Worm (Caenorhabditis elegans) whole organism, L1 larva: Measurements from ENCODE around the gene szy-4.

ENCODE experiments used
- C34B4.2 ChIP-seq: sonication (generic microtip); optimal IDR thresholded peaks from 2 replicates; lab custom pipeline; 2017; ENCODE audit warnings: mild to moderate bottlenecking, missing genetic modification characterization, missing compliant biosample characterization
- F16B12.6 ChIP-seq: fragments of 150-350 bp; optimal IDR thresholded peaks from 2 replicates; lab custom pipeline; 2014; ENCODE audit warnings: missing biosample characterization, missing genetic modification characterization
- Y116A8C.19 ChIP-seq: sonication (generic microtip); optimal IDR thresholded peaks from 2 replicates; lab custom pipeline; 2016; ENCODE audit warnings: missing compliant biosample characterization, missing genetic modification characterization, borderline replicate concordance
- alr-1 ChIP-seq: fragments of 200-800 bp; sonication (Bioruptor generic); optimal IDR thresholded peaks from 2 replicates; lab custom pipeline; 2018; ENCODE audit warnings: borderline replicate concordance, mild to moderate bottlenecking, missing genetic modification characterization, missing compliant biosample characterization
- ceh-8 ChIP-seq: fragments of 200-800 bp; sonication (Bioruptor generic); optimal IDR thresholded peaks from 2 replicates; lab custom pipeline; 2018; ENCODE audit warnings: mild to moderate bottlenecking, missing genetic modification characterization, moderate library complexity, missing compliant biosample characterization
- ceh-90 ChIP-seq: sonication (generic microtip); optimal IDR thresholded peaks from 2 replicates; lab custom pipeline; 2016; ENCODE audit warnings: missing genetic modification characterization, missing compliant biosample characterization
- ces-1 ChIP-seq: fragments of 150-350 bp; optimal IDR thresholded peaks from 2 replicates; lab custom pipeline; 2014; ENCODE audit warnings: missing biosample characterization, missing genetic modification reagents, missing genetic modification characterization
- dpl-1 ChIP-seq, 3 experiments: fragments of 150-350 bp in 2 of 3; sonication (generic microtip) in 1 of 3; optimal IDR thresholded peaks; 2 replicates each; lab custom pipeline; 2014 to 2017; ENCODE audit warnings: missing biosample characterization in 3 of 3, missing genetic modification characterization in 3 of 3, missing genetic modification reagents in 3 of 3
- dsc-1 ChIP-seq: sonication (generic microtip); optimal IDR thresholded peaks from 2 replicates; lab custom pipeline; 2016; ENCODE audit warnings: mild to moderate bottlenecking, missing genetic modification characterization, missing compliant biosample characterization
- efl-1 ChIP-seq, 4 experiments: fragments of 150-350 bp; optimal IDR thresholded peaks in 3 of 4; peaks in 1 of 4; 1 replicate in 1 of 4; 2 replicates in 3 of 4; lab custom pipeline; 2014; ENCODE audit warnings: missing biosample characterization in 2 of 4, missing genetic modification characterization in 2 of 4, missing genetic modification reagents in 2 of 4
- efl-3 ChIP-seq: fragments of 200-800 bp; sonication (Bioruptor generic); optimal IDR thresholded peaks from 2 replicates; lab custom pipeline; 2018; ENCODE audit warnings: mild to moderate bottlenecking, missing genetic modification characterization, missing compliant biosample characterization
- egl-13 ChIP-seq: sonication (generic microtip); optimal IDR thresholded peaks from 2 replicates; lab custom pipeline; 2016; ENCODE audit warnings: missing genotype, missing genetic modification reagents, missing genetic modification characterization, missing compliant biosample characterization
- egl-27 ChIP-seq, 2 experiments: fragments of 150-350 bp in 1 of 2; sonication (generic microtip); optimal IDR thresholded peaks; 3 replicates each; lab custom pipeline; 2017 to 2018; ENCODE audit warnings: missing biosample characterization in 2 of 2, missing genetic modification characterization in 2 of 2, missing genetic modification reagents in 2 of 2
- elt-2 ChIP-seq: sonication (generic microtip); optimal IDR thresholded peaks from 2 replicates; lab custom pipeline; 2016; ENCODE audit warnings: missing genetic modification characterization, mild to moderate bottlenecking, inconsistent platforms, missing compliant biosample characterization, missing genetic modification reagents
- fkh-10 ChIP-seq: sonication (generic microtip); optimal IDR thresholded peaks from 2 replicates; lab custom pipeline; 2017; ENCODE audit warnings: missing biosample characterization, missing genetic modification reagents, missing genetic modification characterization
- fkh-8 ChIP-seq: sonication (generic microtip); optimal IDR thresholded peaks from 2 replicates; lab custom pipeline; 2016; ENCODE audit warnings: mild to moderate bottlenecking, missing genetic modification characterization, missing compliant biosample characterization
- fos-1 ChIP-seq: fragments of 150-350 bp; optimal IDR thresholded peaks from 2 replicates; lab custom pipeline; 2014; ENCODE audit warnings: missing biosample characterization, missing genetic modification characterization
- grh-1 ChIP-seq: fragments of 200-800 bp; sonication (Bioruptor generic); IDR thresholded peaks from 2 replicates; pipeline ENCODE4 v1.3.6; 2022; ENCODE audit warnings: missing genetic modification reagents, missing genetic modification characterization, missing compliant biosample characterization
- hlh-17 ChIP-seq: fragments of 200-800 bp; sonication (Bioruptor generic); optimal IDR thresholded peaks from 2 replicates; lab custom pipeline; 2018; ENCODE audit warnings: missing genetic modification characterization, mild to moderate bottlenecking, missing compliant biosample characterization, moderate library complexity, borderline replicate concordance
- hlh-4 ChIP-seq: sonication (generic microtip); optimal IDR thresholded peaks from 2 replicates; lab custom pipeline; 2016; ENCODE audit warnings: mild to moderate bottlenecking, missing genetic modification characterization, missing compliant biosample characterization
- hpl-2 ChIP-seq: fragments of 150-350 bp; optimal IDR thresholded peaks from 2 replicates; lab custom pipeline; 2014; ENCODE audit warnings: missing biosample characterization, missing genetic modification reagents, missing genetic modification characterization
- lin-13 ChIP-seq: fragments of 150-350 bp; optimal IDR thresholded peaks from 2 replicates; lab custom pipeline; 2014; ENCODE audit warnings: missing biosample characterization, missing genetic modification reagents, missing genetic modification characterization
- lin-14 ChIP-seq: fragments of 200-800 bp; sonication (Bioruptor generic); optimal IDR thresholded peaks from 2 replicates; lab custom pipeline; 2018; ENCODE audit warnings: mild to moderate bottlenecking, missing genetic modification characterization, moderate library complexity, missing compliant biosample characterization
- lin-35 ChIP-seq, 2 experiments: fragments of 150-350 bp; optimal IDR thresholded peaks; 2 replicates each; lab custom pipeline; 2014; ENCODE audit warnings: missing biosample characterization in 2 of 2, missing genetic modification characterization in 2 of 2, missing genetic modification reagents in 2 of 2
- lin-39 ChIP-seq: fragments of 150-350 bp; optimal IDR thresholded peaks from 2 replicates; lab custom pipeline; 2014; ENCODE audit warnings: missing biosample characterization, missing genetic modification reagents, missing genetic modification characterization
- lir-3 ChIP-seq: sonication (generic microtip); optimal IDR thresholded peaks from 2 replicates; lab custom pipeline; 2016; ENCODE audit warnings: mild to moderate bottlenecking, missing genetic modification characterization, moderate library complexity, missing compliant biosample characterization; ENCODE audit not compliant: poor library complexity
- mab-9 ChIP-seq: fragments of 200-800 bp; sonication (Bioruptor generic); IDR thresholded peaks from 2 replicates; pipeline ENCODE4 v1.3.6; 2022; ENCODE audit warnings: missing genetic modification reagents, missing genetic modification characterization, missing compliant biosample characterization
- mef-2 ChIP-seq: fragments of 150-350 bp; optimal IDR thresholded peaks from 2 replicates; lab custom pipeline; 2014; ENCODE audit warnings: missing biosample characterization, missing genetic modification characterization
- nhr-11 ChIP-seq: fragments of 150-350 bp; optimal IDR thresholded peaks from 2 replicates; lab custom pipeline; 2014; ENCODE audit warnings: missing biosample characterization, missing genetic modification characterization
- nhr-19 ChIP-seq: fragments of 200-800 bp; sonication (Bioruptor generic); conservative IDR thresholded peaks from 2 replicates; pipeline ENCODE4 v1.3.6; 2022; ENCODE audit warnings: missing genetic modification characterization, missing compliant biosample characterization
- nhr-20 ChIP-seq: sonication (generic microtip); optimal IDR thresholded peaks from 2 replicates; lab custom pipeline; 2016; ENCODE audit warnings: mild to moderate bottlenecking, missing genetic modification characterization, missing compliant biosample characterization
- nhr-71 ChIP-seq: sonication (generic microtip); optimal IDR thresholded peaks from 2 replicates; lab custom pipeline; 2016; ENCODE audit warnings: mild to moderate bottlenecking, missing genetic modification characterization, moderate library complexity, missing compliant biosample characterization
- nhr-84 ChIP-seq: sonication (generic microtip); optimal IDR thresholded peaks from 2 replicates; lab custom pipeline; 2017; ENCODE audit warnings: missing biosample characterization, missing genetic modification characterization
- nhr-85 ChIP-seq: sonication (generic microtip); peaks from one replicate; lab custom pipeline; 2016; ENCODE audit warnings: missing genetic modification characterization, inconsistent platforms, missing compliant biosample characterization
- pqm-1 ChIP-seq: sonication (generic microtip); optimal IDR thresholded peaks from 3 replicates; lab custom pipeline; 2017; ENCODE audit warnings: missing biosample characterization, missing genetic modification characterization
- snpc-4 ChIP-seq: fragments of 150-350 bp; optimal IDR thresholded peaks from 2 replicates; lab custom pipeline; 2014; ENCODE audit warnings: missing biosample characterization, missing genetic modification characterization
- sptf-1 ChIP-seq: fragments of 150-350 bp; optimal IDR thresholded peaks from 2 replicates; lab custom pipeline; 2014; ENCODE audit warnings: missing biosample characterization, missing genetic modification characterization
- sup-37 ChIP-seq: fragments of 200-800 bp; sonication (Bioruptor generic); optimal IDR thresholded peaks from 2 replicates; lab custom pipeline; 2018; ENCODE audit warnings: mild to moderate bottlenecking, missing genetic modification characterization, missing compliant biosample characterization
- swsn-7 ChIP-seq: sonication (generic microtip); optimal IDR thresholded peaks from 2 replicates; lab custom pipeline; 2016; ENCODE audit warnings: missing genetic modification characterization, missing compliant biosample characterization
- tbx-2 ChIP-seq: sonication (generic microtip); optimal IDR thresholded peaks from 2 replicates; lab custom pipeline; 2016; ENCODE audit warnings: missing genetic modification characterization, missing compliant biosample characterization
- tlp-1 ChIP-seq: fragments of 150-350 bp; optimal IDR thresholded peaks from 2 replicates; lab custom pipeline; 2014; ENCODE audit warnings: missing biosample characterization, missing genetic modification characterization
- unc-62 ChIP-seq: fragments of 150-350 bp; optimal IDR thresholded peaks from 2 replicates; lab custom pipeline; 2014; ENCODE audit warnings: missing biosample characterization, missing genetic modification reagents, missing genetic modification characterization
- unc-86 ChIP-seq: sonication (generic microtip); optimal IDR thresholded peaks from 2 replicates; lab custom pipeline; 2016; ENCODE audit warnings: missing genetic modification characterization, missing compliant biosample characterization
- vab-15 ChIP-seq: sonication (generic microtip); optimal IDR thresholded peaks from 2 replicates; lab custom pipeline; 2017; ENCODE audit warnings: missing genotype, mild to moderate bottlenecking, missing genetic modification characterization, missing compliant biosample characterization
- ztf-4 ChIP-seq: fragments of 150-350 bp; optimal IDR thresholded peaks from 2 replicates; lab custom pipeline; 2014; ENCODE audit warnings: missing biosample characterization, missing genetic modification characterization

The szy-4 gene

ce11 chrII:6191293-6191692 is 7.2 kb upstream of the szy-4 start, which contains the start of gene fkh-8:
Gene fkh-8, minus strand, starts transcription at chrII:6191393.
- no peak for TF ChIP-seq unc-62 (GFP tag; lab: Kevin White, UChicago)
- TF ChIP-seq efl-1 (optimal IDR thresholded peaks at IDR 0.05; lab: Kevin White, UChicago) = no peak
- TF ChIP-seq efl-1 (GFP tag; optimal IDR thresholded peaks at IDR 0.05 in 1 of 2; lab: Kevin White, UChicago) = peak in 1 of 2 experiments; percentile 36
- peak; percentile 4 for TF ChIP-seq lin-14 (GFP tag; lab: Kevin White, UChicago)

ce11 chrII:6192484-6192883 is 6.0 kb upstream of the szy-4 start, which contains the start of gene cpb-2:
Gene cpb-2, plus strand, starts transcription at chrII:6192784.
- no peak for TF ChIP-seq nhr-84 (tag; lab: Kevin White, UChicago)
- TF ChIP-seq lir-3 (tag; lab: Kevin White, UChicago) = no peak
- no peak for TF ChIP-seq efl-1 (optimal IDR thresholded peaks at IDR 0.05; lab: Kevin White, UChicago)
- TF ChIP-seq efl-1 (GFP tag; optimal IDR thresholded peaks at IDR 0.05 in 1 of 2; lab: Kevin White, UChicago) = no peak
- no peak for TF ChIP-seq sup-37 (GFP tag; lab: Kevin White, UChicago)
- TF ChIP-seq hlh-17 (GFP tag; lab: Kevin White, UChicago) = no peak
- TF ChIP-seq fkh-8 (tag; lab: Kevin White, UChicago) = no peak
- TF ChIP-seq snpc-4 (tag; lab: Kevin White, UChicago) = no peak
- TF ChIP-seq Y116A8C.19 (tag; lab: Kevin White, UChicago) = no peak
- no peak for TF ChIP-seq tbx-2 (tag; lab: Kevin White, UChicago)
- TF ChIP-seq vab-15 = no peak
- TF ChIP-seq dsc-1 (tag; lab: Kevin White, UChicago) = no peak
- no peak for TF ChIP-seq nhr-19 (GFP tag; lab: Robert Waterston, UW)
- TF ChIP-seq lin-35 (GFP tag; optimal IDR thresholded peaks at IDR 0.05; lab: Kevin White, UChicago) = no peak
- TF ChIP-seq nhr-11 (tag; lab: Kevin White, UChicago) = no peak
- TF ChIP-seq pqm-1 (tag; lab: Kevin White, UChicago) = no peak
- no peak for TF ChIP-seq F16B12.6 (tag; lab: Kevin White, UChicago)
- no peak for TF ChIP-seq hlh-4 (tag; lab: Kevin White, UChicago)
- no peak for TF ChIP-seq unc-62 (GFP tag; lab: Kevin White, UChicago)
- TF ChIP-seq alr-1 (tag; lab: Kevin White, UChicago) = no peak
- no peak for TF ChIP-seq egl-27 (tag; optimal IDR thresholded peaks at IDR 0.05; lab: Kevin White, UChicago)
- TF ChIP-seq, all 84 proteins: peak for 0

ce11 chrII:6196875-6197274 is 1.6 kb upstream of the szy-4 start, which contains the start of the genes rbmx-2 and C30B5.2:
Gene rbmx-2, minus strand, starts transcription at chrII:6196948.
Gene C30B5.2, plus strand, starts transcription at chrII:6197180.
- TF ChIP-seq dpl-1 (GFP tag; optimal IDR thresholded peaks at IDR 0.05; lab: Kevin White, UChicago) (peak; percentile 46 to 69 (median 67)), egl-13 (tag; lab: Kevin White, UChicago) (no peak), ces-1 (GFP tag; lab: Kevin White, UChicago) (no peak), tbx-2 (tag; lab: Kevin White, UChicago) (peak; percentile 42), C34B4.2 (tag; lab: Kevin White, UChicago) (no peak), egl-27 (tag; optimal IDR thresholded peaks at IDR 0.05; lab: Kevin White, UChicago) (no peak), ztf-4 (tag; lab: Kevin White, UChicago) (no peak), grh-1 (no peak), nhr-20 (tag; lab: Kevin White, UChicago) (peak; percentile 41), ceh-8 (GFP tag; lab: Kevin White, UChicago) (no peak), vab-15 (no peak), mab-9 (no peak), swsn-7 (peak; percentile 47), nhr-11 (tag; lab: Kevin White, UChicago) (no peak), hlh-17 (GFP tag; lab: Kevin White, UChicago) (no peak), lin-39 (tag; lab: Kevin White, UChicago) (no peak), nhr-71 (tag; lab: Kevin White, UChicago) (peak; percentile 58), efl-3 (GFP tag; lab: Kevin White, UChicago) (no peak), lin-13 (peak; percentile 6), fos-1 (tag; lab: Kevin White, UChicago) (no peak), elt-2 (no peak), ceh-90 (tag; lab: Kevin White, UChicago) (no peak), nhr-85 (tag; lab: Kevin White, UChicago) (no peak), fkh-10 (no peak), unc-62 (GFP tag; lab: Kevin White, UChicago) (no peak), hpl-2 (no peak), mef-2 (tag; lab: Kevin White, UChicago) (no peak), lin-14 (GFP tag; lab: Kevin White, UChicago) (no peak), Y116A8C.19 (tag; lab: Kevin White, UChicago) (no peak), tlp-1 (tag; lab: Kevin White, UChicago) (no peak), sptf-1 (no peak), sup-37 (GFP tag; lab: Kevin White, UChicago) (no peak), nhr-19 (GFP tag; lab: Robert Waterston, UW) (no peak), pqm-1 (tag; lab: Kevin White, UChicago) (no peak), unc-86 (tag; lab: Kevin White, UChicago) (peak; percentile 8)
